Worm (Caenorhabditis elegans): Measurements from ENCODE around the gene sdf-9.

DNA sequence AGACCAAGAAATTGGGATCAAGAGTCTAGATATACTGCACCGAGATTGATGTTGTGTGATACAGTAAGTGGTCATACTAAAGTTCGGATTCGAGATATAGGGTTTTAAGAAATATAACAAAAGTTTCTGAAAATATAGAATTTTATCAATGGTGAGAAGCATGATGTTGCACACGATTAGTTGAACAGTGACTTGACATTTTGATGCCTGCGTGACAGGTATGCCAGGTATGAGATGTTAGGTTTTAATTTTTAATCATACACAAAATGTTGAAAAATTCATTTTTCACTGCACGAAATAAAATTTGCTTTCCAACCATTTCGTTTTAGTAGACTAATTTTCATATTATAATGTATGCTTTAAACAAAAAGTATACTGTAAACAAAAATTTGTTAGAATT lies 32.4 kb downstream of the sdf-9 start:
- no peak for TF ChIP-seq lin-32 (GFP tag; optimal IDR thresholded peaks at IDR 0.05)
- no peak for TF ChIP-seq snpc-4 (tag; optimal IDR thresholded peaks at IDR 0.05)
- TF ChIP-seq nhr-28 (tag; optimal IDR thresholded peaks at IDR 0.05), result no peak
- TF ChIP-seq ztf-11 (tag; optimal IDR thresholded peaks at IDR 0.05), result no peak
- TF ChIP-seq nhr-237 (tag; optimal IDR thresholded peaks at IDR 0.05), result no peak
- TF ChIP-seq unc-39 (tag; optimal IDR thresholded peaks at IDR 0.05), result no peak
- TF ChIP-seq nhr-12 (tag; optimal IDR thresholded peaks at IDR 0.05), result no peak
- TF ChIP-seq lsy-2 (tag; optimal IDR thresholded peaks at IDR 0.05), result no peak

All from whole organism, mixed stage, embryonic.